Fruit fly (Drosophila melanogaster) whole organism, embryonic: ENCODE measurements around the gene CG13108.

ENCODE experiments used
- BtbVII ChIP-seq: fragments of 200-800 bp; sonication (Bioruptor generic); optimal IDR thresholded peaks from 3 replicates; lab custom pipeline; 2017; ENCODE audit warnings: missing biosample characterization, mild to moderate bottlenecking, missing genetic modification characterization
- C15 ChIP-seq: fragments of 200-800 bp; sonication (Bioruptor generic); IDR thresholded peaks from 3 replicates; pipeline ENCODE4 v1.3.6; 2022; ENCODE audit warnings: missing biosample characterization, missing genetic modification characterization
- CG12071 ChIP-seq: fragments of 200-800 bp; sonication (Bioruptor generic); optimal IDR thresholded peaks from 3 replicates; lab custom pipeline; 2018; ENCODE audit warnings: missing biosample characterization, mild to moderate bottlenecking, missing genetic modification characterization
- CG13775 ChIP-seq: fragments of 200-800 bp; sonication (Bioruptor generic); optimal IDR thresholded peaks from 3 replicates; lab custom pipeline; 2017; ENCODE audit warnings: missing biosample characterization, mild to moderate bottlenecking, missing genetic modification characterization
- CG17361 ChIP-seq: fragments of 200-800 bp; sonication (Bioruptor generic); IDR thresholded peaks from 3 replicates; pipeline ENCODE4 v1.3.6; 2022; ENCODE audit warnings: missing biosample characterization, missing genetic modification characterization
- CG18619 ChIP-seq: fragments of 200-800 bp; sonication (Bioruptor generic); optimal IDR thresholded peaks from 3 replicates; lab custom pipeline; 2017; ENCODE audit warnings: missing biosample characterization, mild to moderate bottlenecking, missing genetic modification characterization
- CG30431 ChIP-seq: fragments of 200-800 bp; sonication (Bioruptor generic); optimal IDR thresholded peaks from 2 replicates; lab custom pipeline; 2017; ENCODE audit warnings: missing biosample characterization, missing genetic modification characterization
- CG31224 ChIP-seq: fragments of 200-800 bp; sonication (Bioruptor generic); IDR thresholded peaks from 2 replicates; pipeline ENCODE4 v1.3.6; 2022; ENCODE audit warnings: missing biosample characterization, missing genetic modification characterization
- CG32532 ChIP-seq: fragments of 200-800 bp; sonication (Bioruptor generic); IDR thresholded peaks from 2 replicates; pipeline ENCODE4 v1.3.6; 2022; ENCODE audit warnings: missing biosample characterization, missing genetic modification characterization
- CG32767 ChIP-seq: fragments of 200-800 bp; sonication (Bioruptor generic); IDR thresholded peaks from 2 replicates; pipeline ENCODE4 v1.3.6; 2022; ENCODE audit warnings: missing biosample characterization, missing genetic modification characterization
- CG33213 ChIP-seq: fragments of 200-800 bp; sonication (Bioruptor generic); optimal IDR thresholded peaks from 3 replicates; lab custom pipeline; 2016; ENCODE audit warnings: missing biosample characterization, missing genetic modification characterization
- CG3726 ChIP-seq: fragments of 200-800 bp; sonication (Bioruptor generic); IDR thresholded peaks from 3 replicates; pipeline ENCODE4, ENCODE4 v1.3.6; 2022; ENCODE audit warnings: missing biosample characterization, missing genetic modification characterization
- CG4328 ChIP-seq: fragments of 200-800 bp; sonication (Bioruptor generic); optimal IDR thresholded peaks from 3 replicates; lab custom pipeline; 2017; ENCODE audit warnings: missing biosample characterization, missing genetic modification reagents, missing genetic modification characterization
- CG4424 ChIP-seq: fragments of 200-800 bp; sonication (Bioruptor generic); optimal IDR thresholded peaks from 3 replicates; lab custom pipeline; 2016; ENCODE audit warnings: missing biosample characterization, missing genetic modification characterization
- CG6175 ChIP-seq: fragments of 200-800 bp; sonication (Bioruptor generic); IDR thresholded peaks from 3 replicates; pipeline ENCODE4 v1.3.6; 2022; ENCODE audit warnings: missing biosample characterization, missing genetic modification characterization
- CG6683 ChIP-seq: fragments of 200-800 bp; sonication (Bioruptor generic); optimal IDR thresholded peaks from 2 replicates; lab custom pipeline; 2017; ENCODE audit warnings: missing biosample characterization, mild to moderate bottlenecking, missing genetic modification characterization, missing genetic modification reagents
- CG6791 ChIP-seq: fragments of 200-800 bp; sonication (Bioruptor generic); IDR thresholded peaks from 3 replicates; pipeline ENCODE4 v1.3.6; 2022; ENCODE audit warnings: missing biosample characterization, missing genetic modification characterization; ENCODE audit not compliant: partially characterized antibody
- CG6854 ChIP-seq: fragments of 200-800 bp; sonication (Bioruptor generic); optimal IDR thresholded peaks from 3 replicates; lab custom pipeline; 2017; ENCODE audit warnings: missing biosample characterization, mild to moderate bottlenecking, missing genetic modification characterization
- CG7928 ChIP-seq: fragments of 200-800 bp; sonication (Bioruptor generic); optimal IDR thresholded peaks from 2 replicates; lab custom pipeline; 2017; ENCODE audit warnings: missing biosample characterization, mild to moderate bottlenecking, missing genetic modification characterization
- CG8388 ChIP-seq: fragments of 200-800 bp; sonication (Bioruptor generic); optimal IDR thresholded peaks from 2 replicates; lab custom pipeline; 2019; ENCODE audit warnings: missing biosample characterization, mild to moderate bottlenecking, missing genetic modification characterization, moderate library complexity
- CG8765 ChIP-seq: fragments of 200-800 bp; sonication (Bioruptor generic); IDR thresholded peaks from 2 replicates; pipeline ENCODE4 v1.3.6; 2022; ENCODE audit warnings: missing biosample characterization, missing genetic modification characterization
- CG9437 ChIP-seq: fragments of 200-800 bp; sonication (Bioruptor generic); optimal IDR thresholded peaks from 2 replicates; lab custom pipeline; 2018; ENCODE audit warnings: missing biosample characterization, mild to moderate bottlenecking, missing genetic modification characterization
- Deaf1 ChIP-seq: fragments of 200-800 bp; optimal IDR thresholded peaks from 3 replicates; lab custom pipeline; 2019; ENCODE audit warnings: missing biosample characterization, mild to moderate bottlenecking, missing genetic modification characterization, moderate library complexity
- Dp ChIP-seq: fragments of 200-800 bp; sonication (Bioruptor generic); optimal IDR thresholded peaks from 2 replicates; lab custom pipeline; 2018; ENCODE audit warnings: missing biosample characterization, mild to moderate bottlenecking, missing genetic modification characterization, moderate library complexity
- ERR ChIP-seq: fragments of 200-800 bp; sonication (Bioruptor generic); optimal IDR thresholded peaks from 2 replicates; lab custom pipeline; 2016; ENCODE audit warnings: missing biosample characterization, missing genetic modification characterization
- NFAT ChIP-seq: fragments of 200-800 bp; sonication (Bioruptor generic); IDR thresholded peaks from 2 replicates; pipeline ENCODE4 v1.3.6; 2022; ENCODE audit warnings: missing biosample characterization, missing genetic modification characterization
- Nf-YC ChIP-seq: fragments of 200-800 bp; optimal IDR thresholded peaks from 3 replicates; lab custom pipeline; 2019; ENCODE audit warnings: missing biosample characterization, mild to moderate bottlenecking, missing genetic modification characterization, moderate library complexity
- Sox100B ChIP-seq: fragments of 200-800 bp; sonication (Bioruptor generic); optimal IDR thresholded peaks from 3 replicates; lab custom pipeline; 2018; ENCODE audit warnings: missing biosample characterization, mild to moderate bottlenecking, missing genetic modification characterization
- Spps ChIP-seq: fragments of 200-800 bp; sonication (Bioruptor generic); optimal IDR thresholded peaks from 2 replicates; lab custom pipeline; 2018; ENCODE audit warnings: missing biosample characterization, mild to moderate bottlenecking, missing genetic modification characterization
- bsh ChIP-seq, 2 experiments: fragments of 200-800 bp; sonication (Bioruptor generic); optimal IDR thresholded peaks; 2 replicates each; lab custom pipeline; 2017 to 2018; ENCODE audit warnings: mild to moderate bottlenecking in 2 of 2, missing biosample characterization in 2 of 2, missing genetic modification characterization in 2 of 2, moderate library complexity in 1 of 2
- cad ChIP-seq: fragments of >200 bp; optimal IDR thresholded peaks from 2 replicates; lab custom pipeline; 2017; ENCODE audit warnings: missing biosample characterization, missing genetic modification characterization
- cwo ChIP-seq: fragments of 200-800 bp; sonication (Bioruptor generic); optimal IDR thresholded peaks from 3 replicates; lab custom pipeline; 2017; ENCODE audit warnings: missing biosample characterization, missing genetic modification characterization, mild to moderate bottlenecking, moderate library complexity, missing genetic modification reagents
- dan ChIP-seq: fragments of 200-800 bp; sonication (Bioruptor generic); IDR thresholded peaks from 2 replicates; pipeline ENCODE4 v1.3.6; 2022; ENCODE audit warnings: missing biosample characterization, missing genetic modification characterization
- esg ChIP-seq: fragments of 200-800 bp; sonication (Bioruptor generic); conservative IDR thresholded peaks from 2 replicates; pipeline ENCODE4 v1.3.6; 2022; ENCODE audit warnings: missing biosample characterization, missing genetic modification characterization
- her ChIP-seq: fragments of 200-800 bp; sonication (Bioruptor generic); optimal IDR thresholded peaks from 2 replicates; lab custom pipeline; 2016; ENCODE audit warnings: missing biosample characterization, missing genetic modification characterization
- lola ChIP-seq, 3 experiments: fragments of >200 bp in 2 of 3; fragments of 200-800 bp in 1 of 3; sonication (Bioruptor generic) in 1 of 3; optimal IDR thresholded peaks; 2 replicates each; lab custom pipeline; 2017 to 2019; ENCODE audit warnings: missing biosample characterization in 3 of 3, missing genetic modification characterization in 3 of 3, mild to moderate bottlenecking in 1 of 3, moderate library complexity in 1 of 3
- luna ChIP-seq: fragments of 200-800 bp; sonication (Bioruptor generic); optimal IDR thresholded peaks from 2 replicates; lab custom pipeline; 2016; ENCODE audit warnings: missing biosample characterization, missing genetic modification characterization
- nmo ChIP-seq: fragments of 200-800 bp; sonication (Bioruptor generic); optimal IDR thresholded peaks from 2 replicates; lab custom pipeline; 2018; ENCODE audit warnings: missing biosample characterization, mild to moderate bottlenecking, missing genetic modification characterization, moderate library complexity
- onecut ChIP-seq: fragments of 200-800 bp; sonication (Bioruptor generic); IDR thresholded peaks from 2 replicates; pipeline ENCODE4 v1.3.6; 2022; ENCODE audit warnings: missing biosample characterization, missing genetic modification characterization
- pb ChIP-seq: fragments of 200-800 bp; sonication (Bioruptor generic); optimal IDR thresholded peaks from 3 replicates; lab custom pipeline; 2016; ENCODE audit warnings: missing biosample characterization, missing genetic modification characterization
- salm ChIP-seq: fragments of 200-800 bp; sonication (Bioruptor generic); optimal IDR thresholded peaks from 2 replicates; lab custom pipeline; 2018; ENCODE audit warnings: missing biosample characterization, mild to moderate bottlenecking, missing genetic modification characterization
- sima ChIP-seq: fragments of 200-800 bp; sonication (Bioruptor generic); optimal IDR thresholded peaks from 2 replicates; lab custom pipeline; 2016; ENCODE audit warnings: missing biosample characterization, missing genetic modification characterization
- so ChIP-seq: fragments of 200-800 bp; sonication (Bioruptor generic); IDR thresholded peaks from 3 replicates; pipeline ENCODE4 v1.3.6; 2022; ENCODE audit warnings: missing biosample characterization, missing genetic modification characterization
- sug ChIP-seq: fragments of 200-800 bp; optimal IDR thresholded peaks from 2 replicates; lab custom pipeline; 2019; ENCODE audit warnings: missing biosample characterization, mild to moderate bottlenecking, missing genetic modification characterization, moderate library complexity
- tio ChIP-seq: fragments of 200-800 bp; sonication (Bioruptor generic); optimal IDR thresholded peaks from 2 replicates; lab custom pipeline; 2017; ENCODE audit warnings: missing biosample characterization, missing genetic modification characterization, inconsistent platforms
- tna ChIP-seq: fragments of 200-800 bp; sonication (Bioruptor generic); IDR thresholded peaks from 2 replicates; pipeline ENCODE4 v1.3.6; 2022; ENCODE audit warnings: missing biosample characterization, missing genetic modification characterization; ENCODE audit not compliant: partially characterized antibody
- ttk ChIP-seq: fragments of 200-800 bp; sonication (Bioruptor generic); IDR thresholded peaks from 2 replicates; pipeline ENCODE4 v2.1.2; 2022; ENCODE audit warnings: missing biosample characterization, missing genetic modification characterization
- unc-4 ChIP-seq: fragments of 200-800 bp; sonication (Bioruptor generic); IDR thresholded peaks from 2 replicates; pipeline ENCODE4 v1.3.6; 2022; ENCODE audit warnings: missing biosample characterization, missing genetic modification characterization; ENCODE audit not compliant: partially characterized antibody
- usp ChIP-seq: fragments of >200 bp; optimal IDR thresholded peaks from 2 replicates; lab custom pipeline; 2017; ENCODE audit warnings: missing biosample characterization, missing genetic modification characterization
- zfh1 ChIP-seq: fragments of 200-800 bp; sonication (Bioruptor generic); IDR thresholded peaks from 3 replicates; pipeline ENCODE4 v1.3.6; 2022; ENCODE audit warnings: missing biosample characterization, missing genetic modification characterization

CG13108 gene

dm6 chr2L:9168014-9168651, 4.1 kb downstream of the CG13108 start (continued):
- TF ChIP-seq bsh (GFP tag; optimal IDR thresholded peaks at IDR 0.05; lab: Kevin White, UChicago) = peak; percentile 11 to 78
- no peak for TF ChIP-seq unc-4 (GFP tag; lab: Robert Waterston, UW)
- TF ChIP-seq C15 (GFP tag; lab: Robert Waterston, UW) = peak; percentile 54; the same call in 1 of the 3 replicates
- TF ChIP-seq CG9437 (GFP tag; lab: Kevin White, UChicago) = peak; percentile 49
- TF ChIP-seq BtbVII (GFP tag; lab: Kevin White, UChicago) = peak; percentile 64
- peak; percentile 78 for TF ChIP-seq CG32532 (GFP tag; lab: Robert Waterston, UW)
- TF ChIP-seq nmo = peak; percentile 73
- TF ChIP-seq cwo (GFP tag; lab: Kevin White, UChicago) = peak; percentile 60
- 0 out of 3 replicates have a peak, but pooled peaks have one; percentile 24 for TF ChIP-seq CG6175 (GFP tag; lab: Robert Waterston, UW)
- TF ChIP-seq CG30431 (GFP tag; lab: Kevin White, UChicago) = peak; percentile 59
- no peak for TF ChIP-seq sug (tag; lab: Kevin White, UChicago)
- no peak for TF ChIP-seq CG8765 (GFP tag; lab: Robert Waterston, UW)
- TF ChIP-seq Spps (tag; lab: Kevin White, UChicago) = peak; percentile 38
- peak; percentile 19 for TF ChIP-seq Nf-YC (tag; lab: Kevin White, UChicago)
- peak; percentile 10 for TF ChIP-seq Deaf1 (tag; lab: Kevin White, UChicago)
- TF ChIP-seq dan (GFP tag; lab: Robert Waterston, UW) = no peak
- no peak for TF ChIP-seq pb (GFP tag; lab: Kevin White, UChicago)
- TF ChIP-seq so = peak; percentile 87
- peak in 1 of 3 experiments; percentile 49 for TF ChIP-seq lola (GFP tag; optimal IDR thresholded peaks at IDR 0.05; lab: Kevin White, UChicago)
- peak; percentile 75 for TF ChIP-seq CG17361 (GFP tag; lab: Robert Waterston, UW)
- TF ChIP-seq CG6854 (GFP tag; lab: Kevin White, UChicago) = peak; percentile 53
- no peak for TF ChIP-seq CG6791 (GFP tag; lab: Robert Waterston, UW)
- no peak for TF ChIP-seq usp (GFP tag; lab: Kevin White, UChicago)
- TF ChIP-seq CG3726 (GFP tag; lab: Robert Waterston, UW) = peak; percentile 64; the same call in 1 of the 3 replicates
- TF ChIP-seq CG12071 (GFP tag; lab: Kevin White, UChicago) = peak; percentile 0
- TF ChIP-seq zfh1 = peak; percentile 83
- TF ChIP-seq CG31224 = peak; percentile 52; the same call in 1 of the 2 replicates
- TF ChIP-seq her (GFP tag; lab: Kevin White, UChicago) = no peak
- peak; percentile 37 for TF ChIP-seq CG18619 (GFP tag; lab: Kevin White, UChicago)
- no peak for TF ChIP-seq luna (GFP tag; lab: Kevin White, UChicago)
- peak; percentile 67 for TF ChIP-seq tio (GFP tag; lab: Kevin White, UChicago)
- peak; percentile 77 for TF ChIP-seq ttk (GFP tag; lab: Robert Waterston, UW)
- TF ChIP-seq NFAT (GFP tag; lab: Robert Waterston, UW) = no peak; the same call in 1 of the 2 replicates
- peak; percentile 31 for TF ChIP-seq CG6683
- peak; percentile 47 for TF ChIP-seq salm (tag; lab: Kevin White, UChicago)
- peak; percentile 53 for TF ChIP-seq onecut (GFP tag; lab: Robert Waterston, UW)
- peak; percentile 63 for TF ChIP-seq CG13775 (GFP tag; lab: Kevin White, UChicago)
- peak; percentile 78 for TF ChIP-seq CG4424 (GFP tag; lab: Kevin White, UChicago)
- no peak for TF ChIP-seq ERR (GFP tag; lab: Kevin White, UChicago)
- TF ChIP-seq esg (GFP tag; lab: Robert Waterston, UW) = peak; percentile 73
- TF ChIP-seq Sox100B (GFP tag; lab: Kevin White, UChicago) = peak; percentile 58
- TF ChIP-seq cad (GFP tag; lab: Kevin White, UChicago) = no peak
- TF ChIP-seq tna (GFP tag; lab: Robert Waterston, UW) = no peak
- TF ChIP-seq CG33213 = no peak
- TF ChIP-seq CG7928 (GFP tag; lab: Kevin White, UChicago) = no peak
- no peak for TF ChIP-seq sima
- TF ChIP-seq Dp = no peak
- TF ChIP-seq CG4328 (GFP tag; lab: Kevin White, UChicago) = no peak
- peak; percentile 66 for TF ChIP-seq CG8388
- peak; percentile 43; the same call in 1 of the 2 replicates for TF ChIP-seq CG32767 (GFP tag; lab: Robert Waterston, UW)
